Worm (Caenorhabditis elegans) whole organism, early embryonic: ENCODE data around the gene brap-2.

Experiments used
- aly-1 ChIP-seq: sonication (generic microtip); optimal IDR thresholded peaks from 2 replicates; lab custom pipeline; 2016; ENCODE audit warnings: missing genetic modification characterization, missing compliant biosample characterization
- ceh-13 ChIP-seq: fragments of 200-800 bp; sonication (Bioruptor generic); optimal IDR thresholded peaks from 2 replicates; lab custom pipeline; 2018; ENCODE audit warnings: mild to moderate bottlenecking, missing genetic modification characterization, missing compliant biosample characterization
- ceh-36 ChIP-seq: sonication (generic microtip); optimal IDR thresholded peaks from 2 replicates; lab custom pipeline; 2016; ENCODE audit warnings: missing genetic modification characterization, inconsistent platforms, missing compliant biosample characterization
- hnd-1 ChIP-seq: sonication (generic microtip); optimal IDR thresholded peaks from 2 replicates; lab custom pipeline; 2016; ENCODE audit warnings: missing genetic modification characterization, missing compliant biosample characterization
- pes-1 ChIP-seq: fragments of 200-800 bp; sonication (Bioruptor generic); IDR thresholded peaks from 2 replicates; pipeline ENCODE4 v1.3.6; 2022; ENCODE audit warnings: missing genetic modification reagents, missing genetic modification characterization, missing compliant biosample characterization
- tbx-11 ChIP-seq: fragments of 200-800 bp; sonication (Bioruptor generic); IDR thresholded peaks from 2 replicates; pipeline ENCODE4 v1.3.6; 2022; ENCODE audit warnings: missing genetic modification characterization, missing compliant biosample characterization
- tra-4 ChIP-seq: sonication (generic microtip); optimal IDR thresholded peaks from 2 replicates; lab custom pipeline; 2017; ENCODE audit warnings: missing genetic modification characterization, missing compliant biosample characterization

Gene brap-2

DNA sequence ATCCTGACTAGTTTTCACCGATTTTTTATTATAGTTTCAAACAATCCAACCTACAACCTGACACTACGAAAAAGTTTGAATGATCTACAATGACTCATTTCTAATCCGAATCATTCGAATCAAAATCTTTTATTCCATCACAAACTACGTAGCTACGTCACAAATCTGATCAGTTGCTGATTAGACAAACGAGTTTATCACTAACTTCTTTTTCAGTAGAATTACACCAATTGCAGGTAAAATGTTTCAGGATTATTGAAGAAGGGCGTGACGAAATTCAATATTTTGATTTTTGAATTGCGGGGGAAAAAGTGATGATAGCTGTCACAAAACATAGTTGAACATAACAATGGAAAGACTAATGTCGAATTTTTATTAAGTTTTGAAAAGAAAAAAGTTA is 51.4 kb downstream of the brap-2 start:
- no peak for TF ChIP-seq hnd-1 (tag; lab: Kevin White, UChicago)
- no peak for TF ChIP-seq pes-1 (GFP tag; lab: Robert Waterston, UW)
- TF ChIP-seq ceh-36 = no peak
- no peak for TF ChIP-seq ceh-13 (GFP tag; lab: Kevin White, UChicago)
- no peak for TF ChIP-seq aly-1 (tag; lab: Kevin White, UChicago)

DNA sequence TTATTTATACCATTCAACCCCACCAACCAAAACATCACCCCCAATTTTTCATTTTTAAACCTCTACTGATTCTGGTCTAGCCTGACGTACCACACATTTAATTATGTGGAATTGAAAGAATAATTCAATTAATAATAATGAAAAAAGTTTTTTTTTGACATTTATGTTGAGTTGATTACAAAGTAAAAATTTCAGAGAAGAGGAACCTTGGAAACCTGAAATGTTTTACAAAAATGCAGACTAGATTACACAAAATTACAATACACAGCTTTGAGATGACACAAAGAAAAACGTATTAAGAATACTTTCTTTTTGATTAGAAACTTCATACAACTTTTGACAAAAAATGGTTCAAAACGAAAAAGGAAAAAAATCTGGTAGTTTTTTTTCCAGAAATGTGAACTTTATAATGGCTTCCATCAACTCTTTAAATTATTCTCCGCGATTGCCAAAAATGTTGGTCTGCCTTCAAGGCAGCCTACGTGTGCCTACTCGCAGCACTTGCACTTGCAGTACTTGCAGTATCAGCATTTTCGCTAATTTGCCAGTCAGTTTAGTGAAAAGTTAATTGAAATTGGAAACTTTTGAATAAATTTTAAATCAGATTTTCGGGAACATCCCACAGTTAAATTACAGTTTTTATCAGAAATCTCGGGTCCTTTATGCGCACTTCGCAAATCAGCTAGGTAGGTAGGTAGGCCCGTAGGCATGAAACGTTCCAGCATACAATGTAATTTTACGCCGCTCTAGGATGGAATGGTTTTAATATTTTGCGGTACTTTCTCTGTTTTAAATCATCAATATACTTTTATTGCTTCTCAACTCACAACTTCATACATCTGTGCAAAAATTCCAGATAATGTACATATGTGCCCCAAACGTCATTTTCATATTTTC is 52.1 kb downstream of the brap-2 start:
- TF ChIP-seq tbx-11 (GFP tag; lab: Robert Waterston, UW) (no peak), tra-4 (tag; lab: Kevin White, UChicago) (no peak), aly-1 (tag; lab: Kevin White, UChicago) (no peak)
